Worm (Caenorhabditis elegans): ENCODE results near the gene C55A1.11.

DNA sequence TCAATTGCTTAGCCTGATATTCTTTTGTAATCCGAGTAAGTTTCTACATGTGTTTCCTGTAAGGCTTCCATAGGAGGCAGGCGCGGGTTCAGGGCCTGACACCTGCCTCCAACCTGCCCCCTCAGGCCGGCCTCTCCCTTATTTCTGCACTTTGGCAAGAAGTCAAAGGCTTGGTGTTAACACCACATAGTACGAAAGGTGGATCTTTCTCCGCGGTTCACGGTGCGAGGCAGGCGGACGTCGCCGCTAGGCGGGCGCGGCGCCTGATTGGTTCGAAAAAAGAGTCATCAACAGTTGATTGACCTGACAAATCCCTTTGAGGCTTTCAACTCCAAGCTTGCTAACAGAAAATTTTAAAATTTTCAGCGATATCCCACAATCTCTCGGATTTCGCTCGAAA is 49.2 kb downstream of the C55A1.11 start:
- no peak for TF ChIP-seq nfya-1 (tag; optimal IDR thresholded peaks at IDR 0.05; ENCODE audit: insufficient read depth)
- TF ChIP-seq snpc-4 (tag; optimal IDR thresholded peaks at IDR 0.05) = no peak
- no peak for TF ChIP-seq ama-1 (optimal IDR thresholded peaks at IDR 0.05)
- TF ChIP-seq ztf-4 (tag; optimal IDR thresholded peaks at IDR 0.05) = no peak
- no peak for TF ChIP-seq pha-4 (tag; optimal IDR thresholded peaks at IDR 0.05)
- TF ChIP-seq R02D3.7 (tag; optimal IDR thresholded peaks at IDR 0.05) = no peak

Data from whole organism, L3 larva.